Worm (Caenorhabditis elegans) whole organism, L2 larva: ENCODE results near the gene sri-47.
"Not testable (repeated sequence)": the region's sequence is repeated elsewhere in the genome, so short reads cannot be mapped to it uniquely, and the experiment has no call there.

Source experiments
- C34F6.9 ChIP-seq: fragments of 150-350 bp; optimal IDR thresholded peaks from 2 replicates; lab custom pipeline; 2014; ENCODE audit warnings: missing biosample characterization, missing genetic modification characterization
- R02D3.7 ChIP-seq: fragments of 150-350 bp; optimal IDR thresholded peaks from 2 replicates; lab custom pipeline; 2014; ENCODE audit warnings: missing biosample characterization, missing genetic modification characterization
- Y55F3AM.14 ChIP-seq: fragments of 200-800 bp; sonication (Bioruptor generic); optimal IDR thresholded peaks from 2 replicates; lab custom pipeline; 2018; ENCODE audit warnings: mild to moderate bottlenecking, missing genetic modification characterization, missing compliant biosample characterization
- alr-1 ChIP-seq: fragments of 150-350 bp; optimal IDR thresholded peaks from 2 replicates; lab custom pipeline; 2014; ENCODE audit warnings: missing biosample characterization, missing genetic modification characterization
- aly-2 ChIP-seq: fragments of 150-350 bp; optimal IDR thresholded peaks from 2 replicates; lab custom pipeline; 2014; ENCODE audit warnings: missing biosample characterization, missing genetic modification characterization
- ama-1 ChIP-seq: fragments of 150-350 bp; optimal IDR thresholded peaks from 2 replicates; lab custom pipeline; 2018; ENCODE audit warnings: inconsistent platforms
- blmp-1 ChIP-seq: sonication (generic microtip); optimal IDR thresholded peaks from 2 replicates; lab custom pipeline; 2017; ENCODE audit warnings: missing genetic modification characterization, mild to moderate bottlenecking, missing compliant biosample characterization, antibody characterized with exemption, moderate library complexity; ENCODE audit not compliant: insufficient read depth
- ceh-16 ChIP-seq: fragments of 150-350 bp; optimal IDR thresholded peaks from 2 replicates; lab custom pipeline; 2014; ENCODE audit warnings: missing biosample characterization, missing genetic modification characterization
- ceh-82 ChIP-seq: fragments of 150-350 bp; optimal IDR thresholded peaks from 2 replicates; lab custom pipeline; 2014; ENCODE audit warnings: missing biosample characterization, missing genetic modification characterization
- crh-2 ChIP-seq: sonication (generic microtip); optimal IDR thresholded peaks from 2 replicates; lab custom pipeline; 2017; ENCODE audit warnings: missing biosample characterization, missing genetic modification characterization
- egl-27 ChIP-seq: sonication (generic microtip); optimal IDR thresholded peaks from 3 replicates; lab custom pipeline; 2017; ENCODE audit warnings: missing biosample characterization, missing genetic modification reagents, missing genetic modification characterization
- elt-3 ChIP-seq: sonication (generic microtip); optimal IDR thresholded peaks from 2 replicates; lab custom pipeline; 2017; ENCODE audit warnings: missing biosample characterization, missing genetic modification characterization
- gmeb-1 ChIP-seq: fragments of 150-350 bp; optimal IDR thresholded peaks from 2 replicates; lab custom pipeline; 2014; ENCODE audit warnings: missing biosample characterization, missing genetic modification characterization
- lin-11 ChIP-seq: fragments of 150-350 bp; sonication (generic microtip); optimal IDR thresholded peaks from 2 replicates; lab custom pipeline; 2014; ENCODE audit warnings: missing biosample characterization, missing genetic modification characterization, inconsistent platforms, mixed read lengths
- lin-13 ChIP-seq: fragments of 150-350 bp; optimal IDR thresholded peaks from 2 replicates; lab custom pipeline; 2014; ENCODE audit warnings: missing biosample characterization, missing genetic modification reagents, missing genetic modification characterization
- lin-39 ChIP-seq: fragments of 150-350 bp; optimal IDR thresholded peaks from 2 replicates; lab custom pipeline; 2014; ENCODE audit warnings: missing biosample characterization, missing genetic modification reagents, missing genetic modification characterization
- mab-5 ChIP-seq: fragments of 150-350 bp; optimal IDR thresholded peaks from 2 replicates; lab custom pipeline; 2014; ENCODE audit warnings: missing biosample characterization, missing genetic modification characterization
- mbf-1 ChIP-seq: sonication (generic microtip); optimal IDR thresholded peaks from 2 replicates; lab custom pipeline; 2017; ENCODE audit warnings: missing biosample characterization, missing genetic modification characterization
- nhr-11 ChIP-seq: fragments of 150-350 bp; optimal IDR thresholded peaks from 2 replicates; lab custom pipeline; 2014; ENCODE audit warnings: missing biosample characterization, missing genetic modification characterization
- nhr-129 ChIP-seq: fragments of 150-350 bp; optimal IDR thresholded peaks from 2 replicates; lab custom pipeline; 2014; ENCODE audit warnings: missing biosample characterization, missing genetic modification characterization
- nhr-21 ChIP-seq: fragments of 150-350 bp; optimal IDR thresholded peaks from 2 replicates; lab custom pipeline; 2014; ENCODE audit warnings: missing biosample characterization, missing genetic modification characterization
- nhr-23 ChIP-seq: fragments of 150-350 bp; optimal IDR thresholded peaks from 2 replicates; lab custom pipeline; 2014; ENCODE audit warnings: missing biosample characterization, missing genetic modification reagents, missing genetic modification characterization
- nhr-237 ChIP-seq: fragments of 150-350 bp; optimal IDR thresholded peaks from 2 replicates; lab custom pipeline; 2014; ENCODE audit warnings: missing biosample characterization, missing genetic modification characterization
- nhr-25 ChIP-seq: fragments of 150-350 bp; sonication (generic microtip); optimal IDR thresholded peaks from 3 replicates; lab custom pipeline; 2014; ENCODE audit warnings: missing biosample characterization, missing genetic modification characterization
- nhr-77 ChIP-seq: fragments of 150-350 bp; optimal IDR thresholded peaks from 2 replicates; lab custom pipeline; 2014; ENCODE audit warnings: missing biosample characterization, missing genetic modification characterization
- sem-4 ChIP-seq: fragments of 150-350 bp; optimal IDR thresholded peaks from 2 replicates; lab custom pipeline; 2014; ENCODE audit warnings: missing biosample characterization, missing genetic modification reagents, missing genetic modification characterization
- skn-1 ChIP-seq: sonication (generic microtip); optimal IDR thresholded peaks from 2 replicates; lab custom pipeline; 2017; ENCODE audit warnings: missing biosample characterization, missing genetic modification characterization
- sma-9 ChIP-seq, 2 experiments: fragments of 150-350 bp in 1 of 2; sonication (generic microtip) in 1 of 2; optimal IDR thresholded peaks; 2 replicates each; lab custom pipeline; 2014 to 2016; ENCODE audit warnings: missing genetic modification characterization in 2 of 2, mild to moderate bottlenecking in 1 of 2, missing biosample characterization in 1 of 2, missing compliant biosample characterization in 1 of 2, missing genetic modification reagents in 1 of 2, moderate library complexity in 1 of 2
- snpc-4 ChIP-seq: fragments of 150-350 bp; optimal IDR thresholded peaks from 2 replicates; lab custom pipeline; 2014; ENCODE audit warnings: missing biosample characterization, missing genetic modification characterization
- unc-39 ChIP-seq: fragments of 150-350 bp; optimal IDR thresholded peaks from 2 replicates; lab custom pipeline; 2014; ENCODE audit warnings: missing biosample characterization, missing genetic modification characterization
- unc-55 ChIP-seq: fragments of 150-350 bp; sonication (generic microtip); optimal IDR thresholded peaks from 3 replicates; lab custom pipeline; 2014; ENCODE audit warnings: missing biosample characterization, missing genetic modification reagents, missing genetic modification characterization
- unc-62 ChIP-seq: fragments of 150-350 bp; optimal IDR thresholded peaks from 2 replicates; lab custom pipeline; 2014; ENCODE audit warnings: missing biosample characterization, missing genetic modification reagents, missing genetic modification characterization
- zag-1 ChIP-seq: fragments of 150-350 bp; optimal IDR thresholded peaks from 2 replicates; lab custom pipeline; 2014; ENCODE audit warnings: missing biosample characterization, missing genetic modification characterization
- ztf-1 ChIP-seq: fragments of 200-800 bp; sonication (Bioruptor generic); conservative IDR thresholded peaks from 2 replicates; pipeline ENCODE4 v1.3.6; 2022; ENCODE audit warnings: missing genetic modification characterization, missing compliant biosample characterization
- ztf-11 ChIP-seq: sonication (generic microtip); optimal IDR thresholded peaks from 2 replicates; lab custom pipeline; 2017; ENCODE audit warnings: missing biosample characterization, missing genetic modification characterization
- ztf-4 ChIP-seq: fragments of 150-350 bp; optimal IDR thresholded peaks from 2 replicates; lab custom pipeline; 2014; ENCODE audit warnings: missing biosample characterization, missing genetic modification characterization

Gene sri-47

ce11 chrII:2638062-2638461 is 18.6 kb upstream of the sri-47 start, which contains the start of gene F22E5.9:
TSS of gene F22E5.9 (plus strand) at chrII:2638388.
- TF ChIP-seq Y55F3AM.14 (GFP tag; lab: Kevin White, UChicago) (no peak), unc-55 (GFP tag; lab: Kevin White, UChicago) (peak; percentile 61), C34F6.9 (peak; percentile 26), gmeb-1 (tag; lab: Kevin White, UChicago) (peak; percentile 91), lin-11 (tag; lab: Kevin White, UChicago) (no peak)

ce11 chrII:2639401-2640088 is 17.2 kb upstream of the sri-47 start, which contains the start of gene F22E5.8:
TSS of gene F22E5.8 (plus strand) at chrII:2640038.
- TF ChIP-seq skn-1 (tag; lab: Kevin White, UChicago); ceh-82 (tag; lab: Kevin White, UChicago); nhr-21: not testable (repeated sequence)
- TF ChIP-seq, all 48 proteins: peak for 0; not testable (repeated sequence) for 48

ce11 chrII:2640982-2641381 is 15.7 kb upstream of the sri-47 start, which contains the start of gene F22E5.23:
TSS of gene F22E5.23 (plus strand) at chrII:2641282.
- TF ChIP-seq lin-39 (tag; lab: Kevin White, UChicago) = no peak

ce11 chrII:2641777-2642176 is 14.9 kb upstream of the sri-47 start, which contains the start of gene F22E5.7:
TSS of gene F22E5.7 (plus strand) at chrII:2642077.
- TF ChIP-seq ztf-4 (no peak), snpc-4 (tag; lab: Kevin White, UChicago) (no peak), unc-55 (GFP tag; lab: Kevin White, UChicago) (no peak), nhr-11 (tag; lab: Kevin White, UChicago) (no peak), nhr-237 (tag; lab: Kevin White, UChicago) (no peak)

ce11 chrII:2644498-2644897 is 12.2 kb upstream of the sri-47 start, which contains the start of gene F22E5.11:
TSS of gene F22E5.11 (minus strand) at chrII:2644598.
- TF ChIP-seq aly-2 (tag; lab: Kevin White, UChicago) (no peak), nhr-77 (tag; lab: Kevin White, UChicago) (no peak), nhr-11 (tag; lab: Kevin White, UChicago) (no peak), mab-5 (no peak), R02D3.7 (tag; lab: Kevin White, UChicago) (no peak), elt-3 (tag; lab: Kevin White, UChicago) (no peak), nhr-237 (tag; lab: Kevin White, UChicago) (no peak), sma-9 (GFP tag; optimal IDR thresholded peaks at IDR 0.05; lab: Kevin White, UChicago) (no peak), sma-9 (tag; optimal IDR thresholded peaks at IDR 0.05; lab: Kevin White, UChicago) (no peak), alr-1 (no peak), egl-27 (tag; lab: Kevin White, UChicago) (no peak), ztf-1 (GFP tag; lab: Robert Waterston, UW) (no peak)

- not testable (repeated sequence) for TF ChIP-seq elt-3 (tag; lab: Kevin White, UChicago); unc-39 (tag; lab: Kevin White, UChicago); ama-1
Observed at ce11 chrII:2646756-2647155, 9.9 kb upstream of the sri-47 start, which contains the start of gene F22E5.12. TSS of gene F22E5.12 (minus strand) at chrII:2646856.

ce11 chrII:2649015-2649414 is 7.7 kb upstream of the sri-47 start:
- TF ChIP-seq nhr-23 (tag; lab: Kevin White, UChicago) (no peak), elt-3 (tag; lab: Kevin White, UChicago) (no peak), nhr-11 (tag; lab: Kevin White, UChicago) (no peak), unc-62 (no peak), C34F6.9 (peak; percentile 81), skn-1 (tag; lab: Kevin White, UChicago) (no peak), ceh-82 (tag; lab: Kevin White, UChicago) (no peak), egl-27 (tag; lab: Kevin White, UChicago) (no peak), nhr-129 (tag; lab: Kevin White, UChicago) (peak; percentile 29), nhr-237 (tag; lab: Kevin White, UChicago) (no peak), ceh-16 (tag; lab: Kevin White, UChicago) (no peak), lin-13 (peak; percentile 17), sma-9 (GFP tag; optimal IDR thresholded peaks at IDR 0.05; lab: Kevin White, UChicago) (no peak), sma-9 (tag; optimal IDR thresholded peaks at IDR 0.05; lab: Kevin White, UChicago) (no peak), mab-5 (no peak), zag-1 (tag; lab: Kevin White, UChicago) (no peak), sem-4 (peak; percentile 13), ztf-4 (no peak), ztf-11 (tag; lab: Kevin White, UChicago) (no peak), ama-1 (no peak), gmeb-1 (tag; lab: Kevin White, UChicago) (no peak), mbf-1 (no peak), unc-39 (tag; lab: Kevin White, UChicago) (no peak), alr-1 (no peak), R02D3.7 (tag; lab: Kevin White, UChicago) (no peak), unc-55 (GFP tag; lab: Kevin White, UChicago) (peak; percentile 61), nhr-25 (tag; lab: Kevin White, UChicago) (no peak), blmp-1 (tag; lab: Kevin White, UChicago) (no peak), crh-2 (tag; lab: Kevin White, UChicago) (no peak)
